Fruit fly (Drosophila melanogaster): ENCODE measurements around the gene CG42676.

- TF ChIP-seq psq (optimal IDR thresholded peaks at IDR 0.05) (no peak), Dll (optimal IDR thresholded peaks at IDR 0.05) (no peak), EcR (GFP tag; optimal IDR thresholded peaks at IDR 0.05) (no peak), usp (GFP tag; optimal IDR thresholded peaks at IDR 0.05) (no peak), CG8478 (optimal IDR thresholded peaks at IDR 0.05) (no peak)
Observed at dm6 chr3L:1808631-1809030, 5.7 kb downstream of the CG42676 start.
